Fruit fly (Drosophila melanogaster) whole organism, embryonic: Measurements from ENCODE around the gene comm.

ENCODE experiments used
- B-H1 ChIP-seq: fragments of 200-800 bp; sonication (Bioruptor generic); IDR thresholded peaks from 3 replicates; pipeline ENCODE4 v1.3.6; 2022; ENCODE audit warnings: missing biosample characterization, missing genetic modification characterization
- C15 ChIP-seq: fragments of 200-800 bp; sonication (Bioruptor generic); IDR thresholded peaks from 3 replicates; pipeline ENCODE4 v1.3.6; 2022; ENCODE audit warnings: missing biosample characterization, missing genetic modification characterization
- CG11456 ChIP-seq: fragments of 200-800 bp; sonication (Bioruptor generic); IDR thresholded peaks from 3 replicates; pipeline ENCODE4 v1.3.6; 2022; ENCODE audit warnings: missing biosample characterization, missing genetic modification characterization
- CG11560 ChIP-seq: fragments of 200-800 bp; sonication (Bioruptor generic); IDR thresholded peaks from 3 replicates; pipeline ENCODE4 v1.3.6; 2022; ENCODE audit warnings: missing biosample characterization, missing genetic modification characterization
- CG13775 ChIP-seq: fragments of 200-800 bp; sonication (Bioruptor generic); optimal IDR thresholded peaks from 3 replicates; lab custom pipeline; 2017; ENCODE audit warnings: missing biosample characterization, mild to moderate bottlenecking, missing genetic modification characterization
- CG15479 ChIP-seq: fragments of 200-800 bp; sonication (Bioruptor generic); optimal IDR thresholded peaks from 3 replicates; lab custom pipeline; 2019; ENCODE audit warnings: missing biosample characterization, mild to moderate bottlenecking, missing genetic modification characterization, moderate library complexity
- CG15696 ChIP-seq: fragments of 200-800 bp; sonication (Bioruptor generic); optimal IDR thresholded peaks from 2 replicates; lab custom pipeline; 2019; ENCODE audit warnings: missing biosample characterization, mild to moderate bottlenecking, missing genetic modification characterization, moderate library complexity
- CG17359 ChIP-seq: fragments of 200-800 bp; sonication (Bioruptor generic); optimal IDR thresholded peaks from 3 replicates; lab custom pipeline; 2018; ENCODE audit warnings: missing biosample characterization, mild to moderate bottlenecking, missing genetic modification characterization, moderate library complexity
- CG2199 ChIP-seq: fragments of 200-800 bp; sonication (Bioruptor generic); IDR thresholded peaks from 3 replicates; pipeline ENCODE4 v1.3.6; 2022; ENCODE audit warnings: missing biosample characterization, missing genetic modification characterization
- CG3281 ChIP-seq: fragments of 200-800 bp; sonication (Bioruptor generic); optimal IDR thresholded peaks from 3 replicates; lab custom pipeline; 2017; ENCODE audit warnings: missing biosample characterization, mild to moderate bottlenecking, missing genetic modification characterization
- CG33557 ChIP-seq: fragments of 200-800 bp; sonication (Bioruptor generic); optimal IDR thresholded peaks from 2 replicates; lab custom pipeline; 2019; ENCODE audit warnings: missing biosample characterization, mild to moderate bottlenecking, missing genetic modification characterization, moderate library complexity
- CG4820 ChIP-seq: fragments of 200-800 bp; sonication (Bioruptor generic); optimal IDR thresholded peaks from 3 replicates; lab custom pipeline; 2016; ENCODE audit warnings: missing biosample characterization, missing genetic modification characterization
- CG6689 ChIP-seq: fragments of 200-800 bp; sonication (Bioruptor generic); IDR thresholded peaks from 2 replicates; pipeline ENCODE4 v1.3.6; 2022; ENCODE audit warnings: missing biosample characterization, missing genetic modification characterization
- CG8359 ChIP-seq: fragments of 200-800 bp; sonication (Bioruptor generic); optimal IDR thresholded peaks from 2 replicates; lab custom pipeline; 2017; ENCODE audit warnings: missing biosample characterization, mild to moderate bottlenecking, missing genetic modification characterization, borderline replicate concordance
- CG8924 ChIP-seq: fragments of 200-800 bp; optimal IDR thresholded peaks from 3 replicates; lab custom pipeline; 2019; ENCODE audit warnings: missing biosample characterization, mild to moderate bottlenecking, missing genetic modification characterization, moderate library complexity
- CG9797 ChIP-seq: fragments of 200-800 bp; sonication (Bioruptor generic); optimal IDR thresholded peaks from 3 replicates; lab custom pipeline; 2018; ENCODE audit warnings: missing biosample characterization, mild to moderate bottlenecking, missing genetic modification characterization
- ERR ChIP-seq: fragments of 200-800 bp; sonication (Bioruptor generic); optimal IDR thresholded peaks from 2 replicates; lab custom pipeline; 2016; ENCODE audit warnings: missing biosample characterization, missing genetic modification characterization
- Elba2 ChIP-seq: fragments of 200-800 bp; sonication (Bioruptor generic); optimal IDR thresholded peaks from 3 replicates; lab custom pipeline; 2016; ENCODE audit warnings: missing biosample characterization, missing genetic modification characterization
- H2.0 ChIP-seq: fragments of 200-800 bp; sonication (Bioruptor generic); IDR thresholded peaks from 2 replicates; pipeline ENCODE4 v1.3.6; 2022; ENCODE audit warnings: missing biosample characterization, missing genetic modification characterization
- Hr3 ChIP-seq: fragments of 200-800 bp; sonication (Bioruptor generic); optimal IDR thresholded peaks from 3 replicates; lab custom pipeline; 2016; ENCODE audit warnings: missing biosample characterization, missing genetic modification characterization
- MTF-1 ChIP-seq: fragments of 200-800 bp; sonication (Bioruptor generic); optimal IDR thresholded peaks from 2 replicates; lab custom pipeline; 2018; ENCODE audit warnings: missing biosample characterization, mild to moderate bottlenecking, missing genetic modification characterization, borderline replicate concordance
- Taf1 ChIP-seq: fragments of 200-800 bp; sonication (Bioruptor generic); IDR thresholded peaks from 2 replicates; pipeline ENCODE4 v1.3.6; 2022; ENCODE audit warnings: missing biosample characterization, missing genetic modification characterization
- YL-1 ChIP-seq: fragments of 200-800 bp; sonication (Bioruptor generic); optimal IDR thresholded peaks from 3 replicates; lab custom pipeline; 2017; ENCODE audit warnings: missing biosample characterization, mild to moderate bottlenecking, missing genetic modification characterization
- ab ChIP-seq: fragments of 200-800 bp; sonication (Bioruptor generic); optimal IDR thresholded peaks from 2 replicates; lab custom pipeline; 2016; ENCODE audit warnings: missing biosample characterization, missing genetic modification characterization
- ato ChIP-seq: fragments of 200-800 bp; sonication (Bioruptor generic); IDR thresholded peaks from 2 replicates; pipeline ENCODE4 v1.3.6; 2022; ENCODE audit warnings: missing biosample characterization, missing genetic modification characterization; ENCODE audit not compliant: partially characterized antibody
- btn ChIP-seq: fragments of 200-800 bp; sonication (Bioruptor generic); optimal IDR thresholded peaks from 2 replicates; lab custom pipeline; 2016; ENCODE audit warnings: missing biosample characterization, missing genetic modification characterization
- cato ChIP-seq: fragments of 200-800 bp; sonication (Bioruptor generic); optimal IDR thresholded peaks from 2 replicates; lab custom pipeline; 2016; ENCODE audit warnings: missing biosample characterization, missing genetic modification characterization, borderline replicate concordance
- crol ChIP-seq: fragments of 200-800 bp; sonication (Bioruptor generic); IDR thresholded peaks from 2 replicates; pipeline ENCODE4 v1.3.6; 2022; ENCODE audit warnings: missing biosample characterization, missing genetic modification characterization
- dati ChIP-seq: fragments of 200-800 bp; sonication (Bioruptor generic); IDR thresholded peaks from 2 replicates; pipeline ENCODE4 v1.3.6; 2022; ENCODE audit warnings: missing biosample characterization, missing genetic modification characterization
- dpn ChIP-seq, 2 experiments: fragments of 200-800 bp; sonication (Bioruptor generic); optimal IDR thresholded peaks; 3 replicates each; lab custom pipeline; 2016; ENCODE audit warnings: missing biosample characterization in 2 of 2, missing genetic modification characterization in 2 of 2
- eve ChIP-seq, 2 experiments: fragments of >200 bp; optimal IDR thresholded peaks; 2 replicates each; lab custom pipeline; 2017; ENCODE audit warnings: missing biosample characterization in 2 of 2, missing genetic modification characterization in 2 of 2
- gsb-n ChIP-seq: fragments of 200-800 bp; sonication (Bioruptor generic); optimal IDR thresholded peaks from 3 replicates; lab custom pipeline; 2018; ENCODE audit warnings: missing biosample characterization, mild to moderate bottlenecking, missing genetic modification characterization
- jigr1 ChIP-seq: fragments of 200-800 bp; sonication (Bioruptor generic); IDR thresholded peaks from 3 replicates; pipeline ENCODE4 v1.3.6; 2022; ENCODE audit warnings: missing biosample characterization, missing genetic modification characterization
- kah ChIP-seq: fragments of 200-800 bp; sonication (Bioruptor generic); optimal IDR thresholded peaks from 2 replicates; lab custom pipeline; 2018; ENCODE audit warnings: missing biosample characterization, mild to moderate bottlenecking, missing genetic modification characterization
- maf-S ChIP-seq: fragments of 200-800 bp; sonication (Bioruptor generic); optimal IDR thresholded peaks from 2 replicates; lab custom pipeline; 2016; ENCODE audit warnings: missing biosample characterization, missing genetic modification characterization
- onecut ChIP-seq: fragments of 200-800 bp; sonication (Bioruptor generic); IDR thresholded peaks from 2 replicates; pipeline ENCODE4 v1.3.6; 2022; ENCODE audit warnings: missing biosample characterization, missing genetic modification characterization
- sens ChIP-seq: fragments of 200-800 bp; sonication (Bioruptor generic); peaks from one replicate; lab custom pipeline; 2016; ENCODE audit warnings: missing biosample characterization, missing genetic modification characterization
- slbo ChIP-seq: fragments of 200-800 bp; sonication (Bioruptor generic); IDR thresholded peaks from 2 replicates; pipeline ENCODE4 v1.3.6; 2022; ENCODE audit warnings: missing biosample characterization, missing genetic modification characterization
- slp2 ChIP-seq: fragments of 200-800 bp; sonication (Bioruptor generic); optimal IDR thresholded peaks from 2 replicates; lab custom pipeline; 2016; ENCODE audit warnings: missing biosample characterization, missing genetic modification characterization
- sqz ChIP-seq: fragments of 200-800 bp; sonication (Bioruptor generic); optimal IDR thresholded peaks from 3 replicates; lab custom pipeline; 2018; ENCODE audit warnings: missing biosample characterization, mild to moderate bottlenecking, missing genetic modification characterization
- tap ChIP-seq: fragments of 200-800 bp; optimal IDR thresholded peaks from 3 replicates; lab custom pipeline; 2019; ENCODE audit warnings: missing biosample characterization, mild to moderate bottlenecking, missing genetic modification characterization, moderate library complexity
- twi ChIP-seq: fragments of 200-800 bp; optimal IDR thresholded peaks from 2 replicates; lab custom pipeline; 2019; ENCODE audit warnings: missing biosample characterization, mild to moderate bottlenecking, missing genetic modification characterization, moderate library complexity
- zfh2 ChIP-seq: fragments of 200-800 bp; sonication (Bioruptor generic); optimal IDR thresholded peaks from 2 replicates; lab custom pipeline; 2016; ENCODE audit warnings: missing biosample characterization, missing genetic modification characterization

comm gene

dm6 chr3L:15758668-15759067, 30.4 kb upstream of the comm start (continued):
- TF ChIP-seq maf-S: no peak
- TF ChIP-seq C15: no peak
- no peak for TF ChIP-seq jigr1 (GFP tag; lab: Robert Waterston, UW)
- TF ChIP-seq CG11456 (GFP tag; lab: Robert Waterston, UW): no peak
- no peak for TF ChIP-seq ab (GFP tag; lab: Kevin White, UChicago)
- no peak for TF ChIP-seq CG8359 (GFP tag; lab: Kevin White, UChicago)
- peak; percentile 20 for TF ChIP-seq sqz (GFP tag; lab: Kevin White, UChicago)
- no peak for TF ChIP-seq CG8924 (tag; lab: Kevin White, UChicago)
- no peak for TF ChIP-seq Hr3 (GFP tag; lab: Kevin White, UChicago)
- TF ChIP-seq dati (GFP tag; lab: Robert Waterston, UW): no peak
- TF ChIP-seq kah: no peak
- no peak for TF ChIP-seq tap (tag; lab: Kevin White, UChicago)
- TF ChIP-seq btn (GFP tag; lab: Kevin White, UChicago): no peak
- no peak for TF ChIP-seq ERR
- TF ChIP-seq zfh2: no peak
- TF ChIP-seq CG11560: no peak
- TF ChIP-seq onecut (GFP tag; lab: Robert Waterston, UW): no peak
- no peak for TF ChIP-seq cato (GFP tag; lab: Kevin White, UChicago)
- no peak for TF ChIP-seq CG17359 (tag; lab: Kevin White, UChicago)
- no peak for TF ChIP-seq CG33557
- no peak for TF ChIP-seq ato (GFP tag; lab: Robert Waterston, UW)
- TF ChIP-seq dpn (GFP tag; optimal IDR thresholded peaks at IDR 0.05; lab: Kevin White, UChicago): no peak
- TF ChIP-seq YL-1 (GFP tag; lab: Kevin White, UChicago): no peak
- no peak for TF ChIP-seq Taf1 (GFP tag; lab: Robert Waterston, UW)
- TF ChIP-seq slp2: no peak
- TF ChIP-seq gsb-n (tag; lab: Kevin White, UChicago): peak; percentile 52
- TF ChIP-seq CG6689 (GFP tag; lab: Robert Waterston, UW): no peak
- TF ChIP-seq B-H1 (GFP tag; lab: Robert Waterston, UW): no peak

- TF ChIP-seq H2.0 (GFP tag; lab: Robert Waterston, UW) (no peak), crol (GFP tag; lab: Robert Waterston, UW) (0 out of 2 replicates have a peak, but pooled peaks have one; percentile 27), MTF-1 (GFP tag; lab: Kevin White, UChicago) (no peak), CG9797 (GFP tag; lab: Kevin White, UChicago) (no peak), CG15696 (tag; lab: Kevin White, UChicago) (peak; percentile 4), sens (GFP tag; lab: Kevin White, UChicago) (peak; percentile 68), CG2199 (GFP tag; lab: Robert Waterston, UW) (peak; percentile 44; the same call in 1 of the 3 replicates), CG15479 (peak; percentile 24), twi (tag; lab: Kevin White, UChicago) (peak; percentile 57), CG3281 (GFP tag; lab: Kevin White, UChicago) (no peak), Elba2 (GFP tag; lab: Kevin White, UChicago) (no peak), CG13775 (no peak), CG4820 (GFP tag; lab: Kevin White, UChicago) (no peak), eve (GFP tag; optimal IDR thresholded peaks at IDR 0.05; lab: Kevin White, UChicago) (peak in 1 of 2 experiments; percentile 20), slbo (GFP tag; lab: Robert Waterston, UW) (no peak)
Observed at dm6 chr3L:15757851-15758250, 29.6 kb upstream of the comm start.
